Worm (Caenorhabditis elegans) whole organism, L2 larva: Measurements from ENCODE around the gene ptrn-1.

Experiments
- alr-1 ChIP-seq: fragments of 150-350 bp; optimal IDR thresholded peaks from 2 replicates; lab custom pipeline; 2014; ENCODE audit warnings: missing biosample characterization, missing genetic modification characterization
- aly-2 ChIP-seq: fragments of 150-350 bp; optimal IDR thresholded peaks from 2 replicates; lab custom pipeline; 2014; ENCODE audit warnings: missing biosample characterization, missing genetic modification characterization
- blmp-1 ChIP-seq: sonication (generic microtip); optimal IDR thresholded peaks from 2 replicates; lab custom pipeline; 2017; ENCODE audit warnings: missing genetic modification characterization, mild to moderate bottlenecking, missing compliant biosample characterization, antibody characterized with exemption, moderate library complexity; ENCODE audit not compliant: insufficient read depth
- fos-1 ChIP-seq: fragments of 150-350 bp; optimal IDR thresholded peaks from 2 replicates; lab custom pipeline; 2014; ENCODE audit warnings: missing biosample characterization, missing genetic modification characterization
- nhr-12 ChIP-seq: fragments of 150-350 bp; optimal IDR thresholded peaks from 2 replicates; lab custom pipeline; 2014; ENCODE audit warnings: missing biosample characterization, missing genetic modification characterization
- snpc-4 ChIP-seq: fragments of 150-350 bp; optimal IDR thresholded peaks from 2 replicates; lab custom pipeline; 2014; ENCODE audit warnings: missing biosample characterization, missing genetic modification characterization
- unc-62 ChIP-seq: fragments of 150-350 bp; optimal IDR thresholded peaks from 2 replicates; lab custom pipeline; 2014; ENCODE audit warnings: missing biosample characterization, missing genetic modification reagents, missing genetic modification characterization
- zag-1 ChIP-seq: fragments of 150-350 bp; optimal IDR thresholded peaks from 2 replicates; lab custom pipeline; 2014; ENCODE audit warnings: missing biosample characterization, missing genetic modification characterization
- ztf-11 ChIP-seq: sonication (generic microtip); optimal IDR thresholded peaks from 2 replicates; lab custom pipeline; 2017; ENCODE audit warnings: missing biosample characterization, missing genetic modification characterization

DNA sequence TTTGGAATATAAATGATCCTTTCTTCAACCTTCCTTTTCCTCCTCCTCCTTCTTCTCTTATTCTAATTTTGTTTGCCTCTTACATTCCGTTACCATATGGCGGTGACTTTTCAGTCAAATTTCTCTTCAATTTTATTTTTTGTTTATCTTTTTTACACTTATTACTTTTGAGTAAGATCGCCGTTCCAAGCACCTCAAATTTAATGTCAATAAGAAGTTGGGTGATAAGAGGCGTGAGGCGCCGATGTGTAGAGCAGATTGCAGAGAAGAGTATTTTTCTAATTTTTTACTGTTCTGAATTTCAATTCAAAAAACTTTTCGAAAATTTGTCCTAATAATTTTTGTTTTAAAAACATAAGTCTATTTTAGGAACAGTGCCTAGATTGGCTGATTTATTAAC is 35.6 kb downstream of the ptrn-1 start:
- TF ChIP-seq unc-62 (GFP tag; lab: Kevin White, UChicago) = no peak
- TF ChIP-seq zag-1 (tag; lab: Kevin White, UChicago) = no peak
- no peak for TF ChIP-seq alr-1
- no peak for TF ChIP-seq aly-2 (tag; lab: Kevin White, UChicago)
- TF ChIP-seq ztf-11 = no peak
- TF ChIP-seq blmp-1 (tag; lab: Kevin White, UChicago) = no peak
- TF ChIP-seq fos-1 = no peak
- no peak for TF ChIP-seq nhr-12 (tag; lab: Kevin White, UChicago)
- TF ChIP-seq snpc-4 (tag; lab: Kevin White, UChicago) = no peak
